Fruit fly (Drosophila melanogaster) whole organism, embryonic: Measurements from ENCODE around the gene CG10638.

Experiments
- CG10959 ChIP-seq: fragments of 200-800 bp; sonication (Bioruptor generic); IDR thresholded peaks from 2 replicates; pipeline ENCODE4 v1.3.6; 2022; ENCODE audit warnings: missing biosample characterization, missing genetic modification characterization
- CG11093 ChIP-seq: fragments of 200-800 bp; sonication (Bioruptor generic); IDR thresholded peaks from 3 replicates; pipeline ENCODE4 v1.3.6; 2022; ENCODE audit warnings: missing biosample characterization, missing genetic modification characterization
- CG11696 ChIP-seq: fragments of 200-800 bp; sonication (Bioruptor generic); IDR thresholded peaks from 2 replicates; pipeline ENCODE4 v1.3.6; 2022; ENCODE audit warnings: missing biosample characterization, missing genetic modification characterization
- CG15696 ChIP-seq: fragments of 200-800 bp; sonication (Bioruptor generic); optimal IDR thresholded peaks from 2 replicates; lab custom pipeline; 2019; ENCODE audit warnings: missing biosample characterization, mild to moderate bottlenecking, missing genetic modification characterization, moderate library complexity
- CG1602 ChIP-seq: fragments of 200-800 bp; sonication (Bioruptor generic); optimal IDR thresholded peaks from 3 replicates; lab custom pipeline; 2016; ENCODE audit warnings: missing biosample characterization, missing genetic modification characterization
- CG18764 ChIP-seq: fragments of 200-800 bp; sonication (Bioruptor generic); optimal IDR thresholded peaks from 3 replicates; lab custom pipeline; 2016; ENCODE audit warnings: missing biosample characterization, missing genetic modification characterization
- CG2116 ChIP-seq: fragments of 200-800 bp; sonication (Bioruptor generic); optimal IDR thresholded peaks from 3 replicates; lab custom pipeline; 2018; ENCODE audit warnings: missing biosample characterization, mild to moderate bottlenecking, missing genetic modification characterization
- CG2712 ChIP-seq: fragments of 200-800 bp; optimal IDR thresholded peaks from 3 replicates; lab custom pipeline; 2019; ENCODE audit warnings: missing biosample characterization, mild to moderate bottlenecking, missing genetic modification characterization, moderate library complexity
- CG2875 ChIP-seq: fragments of 200-800 bp; sonication (Bioruptor generic); optimal IDR thresholded peaks from 2 replicates; lab custom pipeline; 2017; ENCODE audit warnings: missing biosample characterization, mild to moderate bottlenecking, missing genetic modification characterization, missing genetic modification reagents
- CG3065 ChIP-seq: fragments of 200-800 bp; sonication (Bioruptor generic); optimal IDR thresholded peaks from 2 replicates; lab custom pipeline; 2016; ENCODE audit warnings: missing biosample characterization, missing genetic modification characterization
- CG31224 ChIP-seq: fragments of 200-800 bp; sonication (Bioruptor generic); IDR thresholded peaks from 2 replicates; pipeline ENCODE4 v1.3.6; 2022; ENCODE audit warnings: missing biosample characterization, missing genetic modification characterization
- CG34224 ChIP-seq: fragments of 200-800 bp; sonication (Bioruptor generic); IDR thresholded peaks from 3 replicates; pipeline ENCODE4 v1.3.6; 2022; ENCODE audit warnings: missing biosample characterization, missing genetic modification characterization; ENCODE audit not compliant: partially characterized antibody
- CG42726 ChIP-seq: fragments of 200-800 bp; sonication (Bioruptor generic); IDR thresholded peaks from 2 replicates; pipeline ENCODE4 v1.3.6; 2022; ENCODE audit warnings: missing biosample characterization, missing genetic modification characterization; ENCODE audit not compliant: partially characterized antibody
- CG4328 ChIP-seq: fragments of 200-800 bp; sonication (Bioruptor generic); optimal IDR thresholded peaks from 3 replicates; lab custom pipeline; 2017; ENCODE audit warnings: missing biosample characterization, missing genetic modification reagents, missing genetic modification characterization
- CG5180 ChIP-seq: fragments of 200-800 bp; sonication (Bioruptor generic); optimal IDR thresholded peaks from 3 replicates; lab custom pipeline; 2017; ENCODE audit warnings: missing biosample characterization, missing genetic modification characterization, mild to moderate bottlenecking, moderate library complexity, missing genetic modification reagents
- CG7745 ChIP-seq: fragments of 200-800 bp; sonication (Bioruptor generic); optimal IDR thresholded peaks from 2 replicates; lab custom pipeline; 2018; ENCODE audit warnings: missing biosample characterization, mild to moderate bottlenecking, missing genetic modification characterization, moderate library complexity
- CG7786 ChIP-seq: fragments of 200-800 bp; sonication (Bioruptor generic); optimal IDR thresholded peaks from 2 replicates; lab custom pipeline; 2016; ENCODE audit warnings: missing biosample characterization, missing genetic modification characterization
- CG7963 ChIP-seq: fragments of 200-800 bp; sonication (Bioruptor generic); IDR thresholded peaks from 3 replicates; pipeline ENCODE4 v1.3.6; 2022; ENCODE audit warnings: missing biosample characterization, missing genetic modification characterization; ENCODE audit not compliant: partially characterized antibody
- CG8765 ChIP-seq: fragments of 200-800 bp; sonication (Bioruptor generic); IDR thresholded peaks from 2 replicates; pipeline ENCODE4 v1.3.6; 2022; ENCODE audit warnings: missing biosample characterization, missing genetic modification characterization
- CG8924 ChIP-seq: fragments of 200-800 bp; optimal IDR thresholded peaks from 3 replicates; lab custom pipeline; 2019; ENCODE audit warnings: missing biosample characterization, mild to moderate bottlenecking, missing genetic modification characterization, moderate library complexity
- CG9437 ChIP-seq: fragments of 200-800 bp; sonication (Bioruptor generic); optimal IDR thresholded peaks from 2 replicates; lab custom pipeline; 2018; ENCODE audit warnings: missing biosample characterization, mild to moderate bottlenecking, missing genetic modification characterization
- CHES-1-like ChIP-seq: fragments of 200-800 bp; sonication (Bioruptor generic); optimal IDR thresholded peaks from 2 replicates; lab custom pipeline; 2016; ENCODE audit warnings: missing biosample characterization, missing genetic modification characterization
- Elba2 ChIP-seq: fragments of 200-800 bp; sonication (Bioruptor generic); optimal IDR thresholded peaks from 3 replicates; lab custom pipeline; 2016; ENCODE audit warnings: missing biosample characterization, missing genetic modification characterization
- Fer2 ChIP-seq: fragments of 200-800 bp; sonication (Bioruptor generic); optimal IDR thresholded peaks from 2 replicates; lab custom pipeline; 2018; ENCODE audit warnings: missing biosample characterization, mild to moderate bottlenecking, missing genetic modification characterization, moderate library complexity
- Fer3 ChIP-seq: fragments of 200-800 bp; sonication (Bioruptor generic); optimal IDR thresholded peaks from 2 replicates; lab custom pipeline; 2018; ENCODE audit warnings: missing biosample characterization, mild to moderate bottlenecking, missing genetic modification characterization, moderate library complexity
- Gsc ChIP-seq: fragments of 200-800 bp; sonication (Bioruptor generic); IDR thresholded peaks from 2 replicates; pipeline ENCODE4 v1.3.6; 2022; ENCODE audit warnings: missing biosample characterization, missing genetic modification characterization
- H15 ChIP-seq: fragments of 200-800 bp; sonication (Bioruptor generic); IDR thresholded peaks from 3 replicates; pipeline ENCODE4 v1.3.6; 2022; ENCODE audit warnings: missing biosample characterization, missing genetic modification characterization
- HLH3B ChIP-seq: fragments of 200-800 bp; sonication (Bioruptor generic); IDR thresholded peaks from 2 replicates; pipeline ENCODE4 v1.3.6; 2022; ENCODE audit warnings: missing biosample characterization, missing genetic modification characterization
- HLH54F ChIP-seq: fragments of 200-800 bp; sonication (Bioruptor generic); optimal IDR thresholded peaks from 3 replicates; lab custom pipeline; 2016; ENCODE audit warnings: missing biosample characterization, missing genetic modification characterization
- Hr3 ChIP-seq: fragments of 200-800 bp; sonication (Bioruptor generic); optimal IDR thresholded peaks from 3 replicates; lab custom pipeline; 2016; ENCODE audit warnings: missing biosample characterization, missing genetic modification characterization
- Hr78 ChIP-seq, 2 experiments: fragments of 200-800 bp in 1 of 2; fragments of >200 bp in 1 of 2; sonication (Bioruptor generic) in 1 of 2; optimal IDR thresholded peaks; 2 replicates each; lab custom pipeline; 2017 to 2019; ENCODE audit warnings: missing biosample characterization in 2 of 2, missing genetic modification characterization in 2 of 2, mild to moderate bottlenecking in 1 of 2, moderate library complexity in 1 of 2
- Med ChIP-seq: fragments of 200-800 bp; sonication (Bioruptor generic); peaks from one replicate; lab custom pipeline; 2016; ENCODE audit warnings: missing biosample characterization, missing genetic modification characterization, mild to moderate bottlenecking, inconsistent platforms, moderate library complexity
- NFAT ChIP-seq: fragments of 200-800 bp; sonication (Bioruptor generic); IDR thresholded peaks from 2 replicates; pipeline ENCODE4 v1.3.6; 2022; ENCODE audit warnings: missing biosample characterization, missing genetic modification characterization
- Optix ChIP-seq: fragments of 200-800 bp; sonication (Bioruptor generic); IDR thresholded peaks from 3 replicates; pipeline ENCODE4 v1.3.6; 2022; ENCODE audit warnings: missing biosample characterization, missing genetic modification characterization
- TFAM ChIP-seq: fragments of 200-800 bp; sonication (Bioruptor generic); optimal IDR thresholded peaks from 2 replicates; lab custom pipeline; 2017; ENCODE audit warnings: missing biosample characterization, missing genetic modification characterization, inconsistent platforms
- Tbp ChIP-seq: fragments of >200 bp; optimal IDR thresholded peaks from 2 replicates; lab custom pipeline; 2018; ENCODE audit warnings: missing biosample characterization, missing genetic modification characterization
- az2 ChIP-seq: fragments of 200-800 bp; sonication (Bioruptor generic); optimal IDR thresholded peaks from 3 replicates; lab custom pipeline; 2016; ENCODE audit warnings: missing biosample characterization, missing genetic modification characterization
- bbx ChIP-seq: fragments of 200-800 bp; sonication (Bioruptor generic); IDR thresholded peaks from 2 replicates; pipeline ENCODE4 v1.3.6; 2022; ENCODE audit warnings: missing biosample characterization, missing genetic modification characterization; ENCODE audit not compliant: partially characterized antibody
- bowl ChIP-seq: fragments of 200-800 bp; sonication (Bioruptor generic); IDR thresholded peaks from 2 replicates; pipeline ENCODE4 v1.3.6; 2022; ENCODE audit warnings: missing biosample characterization, missing genetic modification characterization
- btn ChIP-seq: fragments of 200-800 bp; sonication (Bioruptor generic); optimal IDR thresholded peaks from 2 replicates; lab custom pipeline; 2016; ENCODE audit warnings: missing biosample characterization, missing genetic modification characterization
- crp ChIP-seq, 2 experiments: fragments of 200-800 bp; sonication (Bioruptor generic); optimal IDR thresholded peaks; 2 replicates in 1 of 2; 3 replicates in 1 of 2; lab custom pipeline; 2017; ENCODE audit warnings: missing biosample characterization in 2 of 2, missing genetic modification characterization in 2 of 2, mild to moderate bottlenecking in 1 of 2, moderate library complexity in 1 of 2
- gem ChIP-seq: fragments of 200-800 bp; sonication (Bioruptor generic); optimal IDR thresholded peaks from 2 replicates; lab custom pipeline; 2019; ENCODE audit warnings: missing biosample characterization, mild to moderate bottlenecking, missing genetic modification characterization, moderate library complexity
- grn ChIP-seq: fragments of 200-800 bp; sonication (Bioruptor generic); optimal IDR thresholded peaks from 3 replicates; lab custom pipeline; 2017; ENCODE audit warnings: missing biosample characterization, missing genetic modification characterization
- gsb ChIP-seq: fragments of 200-800 bp; sonication (Bioruptor generic); IDR thresholded peaks from 2 replicates; pipeline ENCODE4 v1.3.6; 2022; ENCODE audit warnings: missing biosample characterization, missing genetic modification characterization
- gt ChIP-seq: fragments of 200-800 bp; sonication (Bioruptor generic); IDR thresholded peaks from 2 replicates; pipeline ENCODE4 v1.3.6; 2022; ENCODE audit warnings: missing biosample characterization, missing genetic modification characterization
- hkb ChIP-seq, 2 experiments: fragments of 200-800 bp in 1 of 2; fragments of >200 bp in 1 of 2; sonication (Bioruptor generic) in 1 of 2; IDR thresholded peaks in 1 of 2; optimal IDR thresholded peaks in 1 of 2; 2 replicates each; pipeline versions ENCODE4 v1.3.6 to Lab custom; 2017 to 2022; ENCODE audit warnings: missing biosample characterization in 1 of 2, missing genetic modification characterization in 1 of 2
- onecut ChIP-seq: fragments of 200-800 bp; sonication (Bioruptor generic); IDR thresholded peaks from 2 replicates; pipeline ENCODE4 v1.3.6; 2022; ENCODE audit warnings: missing biosample characterization, missing genetic modification characterization
- otp ChIP-seq: fragments of 200-800 bp; sonication (Bioruptor generic); IDR thresholded peaks from 3 replicates; pipeline ENCODE4, ENCODE4 v1.3.6; 2022; ENCODE audit warnings: missing biosample characterization, missing genetic modification characterization
- pfk ChIP-seq: fragments of 200-800 bp; sonication (Bioruptor generic); optimal IDR thresholded peaks from 2 replicates; lab custom pipeline; 2018; ENCODE audit warnings: missing biosample characterization, mild to moderate bottlenecking, missing genetic modification characterization, moderate library complexity
- rib ChIP-seq: fragments of 200-800 bp; sonication (Bioruptor generic); IDR thresholded peaks from 2 replicates; pipeline ENCODE4 v1.3.6; 2022; ENCODE audit warnings: missing biosample characterization, missing genetic modification characterization
- twi ChIP-seq: fragments of 200-800 bp; optimal IDR thresholded peaks from 2 replicates; lab custom pipeline; 2019; ENCODE audit warnings: missing biosample characterization, mild to moderate bottlenecking, missing genetic modification characterization, moderate library complexity

CG10638 gene

DNA sequence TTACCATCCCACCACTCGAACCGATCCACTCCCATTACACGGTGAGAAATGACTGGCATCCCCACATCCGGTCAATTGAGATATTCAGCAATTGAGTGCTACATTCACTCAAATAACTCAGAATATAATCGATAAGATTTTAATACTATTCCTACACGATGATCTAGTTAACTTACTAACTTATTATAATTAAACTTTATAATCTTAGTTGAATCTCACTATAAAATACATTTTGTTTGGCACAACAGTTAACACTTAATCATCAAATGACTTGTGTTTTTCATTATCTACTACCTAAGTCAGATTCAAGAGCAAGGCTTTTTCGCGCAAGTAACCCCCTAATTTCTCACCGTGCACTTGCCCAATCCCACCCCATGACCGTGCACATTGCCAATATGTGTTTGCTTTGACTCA lies 5.8 kb downstream of the CG10638 start (continued):
- TF ChIP-seq CG9437: peak; percentile 39
- TF ChIP-seq NFAT (GFP tag; lab: Robert Waterston, UW): no peak
- no peak for TF ChIP-seq Hr3 (GFP tag; lab: Kevin White, UChicago)
- peak; percentile 35 for TF ChIP-seq az2 (GFP tag; lab: Kevin White, UChicago)
- TF ChIP-seq gem (tag; lab: Kevin White, UChicago): peak; percentile 66
- no peak for TF ChIP-seq btn (GFP tag; lab: Kevin White, UChicago)
- no peak for TF ChIP-seq TFAM (GFP tag; lab: Kevin White, UChicago)
- TF ChIP-seq onecut (GFP tag; lab: Robert Waterston, UW): peak; percentile 39
- peak; percentile 3 for TF ChIP-seq CG7786 (GFP tag; lab: Kevin White, UChicago)
- no peak for TF ChIP-seq CG11696 (GFP tag; lab: Robert Waterston, UW)
- TF ChIP-seq grn (GFP tag; lab: Kevin White, UChicago): no peak
- TF ChIP-seq HLH54F (GFP tag; lab: Kevin White, UChicago): no peak
- no peak for TF ChIP-seq CG7963 (GFP tag; lab: Robert Waterston, UW)
- no peak for TF ChIP-seq Fer3 (tag; lab: Kevin White, UChicago)
- TF ChIP-seq CG34224: no peak
- TF ChIP-seq Elba2 (GFP tag; lab: Kevin White, UChicago): no peak
- TF ChIP-seq bowl (GFP tag; lab: Robert Waterston, UW): no peak
- TF ChIP-seq H15 (GFP tag; lab: Robert Waterston, UW): no peak
- TF ChIP-seq rib (GFP tag; lab: Robert Waterston, UW): no peak
- no peak for TF ChIP-seq gsb (GFP tag; lab: Robert Waterston, UW)
- TF ChIP-seq CG15696: no peak
- TF ChIP-seq HLH3B (GFP tag; lab: Robert Waterston, UW): no peak
- TF ChIP-seq hkb (optimal IDR thresholded peaks at IDR 0.05; lab: Kevin White, UChicago): no peak
- TF ChIP-seq hkb (GFP tag; IDR thresholded peaks at IDR 0.05; lab: Robert Waterston, UW): peak; percentile 39; the same call in 1 of the 2 replicates
- peak; percentile 39 for TF ChIP-seq CG2875
- no peak for TF ChIP-seq pfk (GFP tag; lab: Kevin White, UChicago)
- TF ChIP-seq bbx: no peak
- no peak for TF ChIP-seq CG8765 (GFP tag; lab: Robert Waterston, UW)
- no peak for TF ChIP-seq CG10959
- no peak for TF ChIP-seq CG2116 (GFP tag; lab: Kevin White, UChicago)
- no peak for TF ChIP-seq CG4328 (GFP tag; lab: Kevin White, UChicago)
- no peak for TF ChIP-seq CG18764 (GFP tag; lab: Kevin White, UChicago)
- no peak for TF ChIP-seq twi (tag; lab: Kevin White, UChicago)
- no peak for TF ChIP-seq CG7745 (tag; lab: Kevin White, UChicago)
- no peak for TF ChIP-seq Gsc (GFP tag; lab: Robert Waterston, UW)
- no peak for TF ChIP-seq Optix (GFP tag; lab: Robert Waterston, UW)
- TF ChIP-seq Tbp (GFP tag; lab: Kevin White, UChicago): no peak
- TF ChIP-seq Fer2: no peak
- no peak for TF ChIP-seq CG3065 (GFP tag; lab: Kevin White, UChicago)
- TF ChIP-seq otp (GFP tag; lab: Robert Waterston, UW): no peak
- TF ChIP-seq CG2712 (tag; lab: Kevin White, UChicago): peak; percentile 59
- TF ChIP-seq CHES-1-like: no peak
- peak; percentile 36 for TF ChIP-seq CG8924 (tag; lab: Kevin White, UChicago)
- peak; percentile 27 for TF ChIP-seq CG5180 (GFP tag; lab: Kevin White, UChicago)
- TF ChIP-seq Med (GFP tag; lab: Kevin White, UChicago): peak; percentile 56
- no peak for TF ChIP-seq crp (GFP tag; optimal IDR thresholded peaks at IDR 0.05; lab: Kevin White, UChicago)
- no peak for TF ChIP-seq CG11093 (GFP tag; lab: Robert Waterston, UW)
- TF ChIP-seq CG42726 (GFP tag; lab: Robert Waterston, UW): no peak
- TF ChIP-seq CG1602 (GFP tag; lab: Kevin White, UChicago): no peak
- no peak for TF ChIP-seq CG31224 (GFP tag; lab: Robert Waterston, UW)
- no peak for TF ChIP-seq Hr78 (GFP tag; optimal IDR thresholded peaks at IDR 0.05; lab: Kevin White, UChicago)
- no peak for TF ChIP-seq gt (GFP tag; lab: Robert Waterston, UW)
